Worm (Caenorhabditis elegans) whole organism, mixed stage, embryonic: Measurements from ENCODE around the gene M28.8.

Experiments used
- bed-3 ChIP-seq: fragments of 200-800 bp; sonication (Bioruptor generic); optimal IDR thresholded peaks from 3 replicates; lab custom pipeline; 2018; ENCODE audit warnings: mild to moderate bottlenecking, missing genetic modification characterization, moderate library complexity, missing compliant biosample characterization
- lin-13 ChIP-seq: fragments of 150-350 bp; optimal IDR thresholded peaks from 2 replicates; lab custom pipeline; 2014; ENCODE audit warnings: missing biosample characterization, missing genetic modification characterization
- mep-1 ChIP-seq: fragments of 150-350 bp; optimal IDR thresholded peaks from 2 replicates; lab custom pipeline; 2017; ENCODE audit warnings: missing biosample characterization, missing genetic modification reagents, missing genetic modification characterization, inconsistent platforms
- nhr-2 ChIP-seq: fragments of 150-350 bp; optimal IDR thresholded peaks from 2 replicates; lab custom pipeline; 2014; ENCODE audit warnings: missing biosample characterization, missing genetic modification characterization
- sptf-1 ChIP-seq: sonication (generic microtip); optimal IDR thresholded peaks from 2 replicates; lab custom pipeline; 2017; ENCODE audit warnings: mild to moderate bottlenecking, missing genetic modification characterization, moderate library complexity, missing compliant biosample characterization
- unc-62 ChIP-seq: fragments of 150-350 bp; optimal IDR thresholded peaks from 2 replicates; lab custom pipeline; 2014; ENCODE audit warnings: missing biosample characterization, missing genetic modification reagents, missing genetic modification characterization

- TF ChIP-seq mep-1 (tag; lab: Kevin White, UChicago) (no peak), nhr-2 (tag; lab: Kevin White, UChicago) (no peak), unc-62 (GFP tag; lab: Kevin White, UChicago) (no peak), bed-3 (GFP tag; lab: Kevin White, UChicago) (no peak), lin-13 (tag; lab: Kevin White, UChicago) (no peak), sptf-1 (tag; lab: Kevin White, UChicago) (no peak)
Observed at ce11 chrII:10661448-10662064, 33.5 kb downstream of the M28.8 start.
